Worm (Caenorhabditis elegans) whole organism, L1 larva: ENCODE measurements around the gene bgnt-1.5.

Source experiments
- aha-1 ChIP-seq: fragments of 150-350 bp; optimal IDR thresholded peaks from 2 replicates; lab custom pipeline; 2014; ENCODE audit warnings: missing biosample characterization, missing genetic modification characterization
- egl-27 ChIP-seq, 2 experiments: fragments of 150-350 bp in 1 of 2; sonication (generic microtip); optimal IDR thresholded peaks; 3 replicates each; lab custom pipeline; 2017 to 2018; ENCODE audit warnings: missing biosample characterization in 2 of 2, missing genetic modification characterization in 2 of 2, missing genetic modification reagents in 2 of 2
- lsy-2 ChIP-seq, 2 experiments: fragments of 150-350 bp; optimal IDR thresholded peaks; 2 replicates each; lab custom pipeline; 2014; ENCODE audit warnings: missing biosample characterization in 2 of 2, missing genetic modification characterization in 2 of 2
- mep-1 ChIP-seq: fragments of 150-350 bp; optimal IDR thresholded peaks from 2 replicates; lab custom pipeline; 2014; ENCODE audit warnings: missing biosample characterization, missing genetic modification characterization
- skn-1 ChIP-seq: fragments of 150-350 bp; optimal IDR thresholded peaks from 2 replicates; lab custom pipeline; 2014; ENCODE audit warnings: missing biosample characterization, missing genetic modification characterization
- tbx-2 ChIP-seq: sonication (generic microtip); optimal IDR thresholded peaks from 2 replicates; lab custom pipeline; 2016; ENCODE audit warnings: missing genetic modification characterization, missing compliant biosample characterization
- unc-130 ChIP-seq: fragments of 150-350 bp; optimal IDR thresholded peaks from 2 replicates; lab custom pipeline; 2017; ENCODE audit warnings: missing biosample characterization, missing genetic modification characterization, inconsistent platforms
- vab-15 ChIP-seq: sonication (generic microtip); optimal IDR thresholded peaks from 2 replicates; lab custom pipeline; 2017; ENCODE audit warnings: missing genotype, mild to moderate bottlenecking, missing genetic modification characterization, missing compliant biosample characterization

DNA sequence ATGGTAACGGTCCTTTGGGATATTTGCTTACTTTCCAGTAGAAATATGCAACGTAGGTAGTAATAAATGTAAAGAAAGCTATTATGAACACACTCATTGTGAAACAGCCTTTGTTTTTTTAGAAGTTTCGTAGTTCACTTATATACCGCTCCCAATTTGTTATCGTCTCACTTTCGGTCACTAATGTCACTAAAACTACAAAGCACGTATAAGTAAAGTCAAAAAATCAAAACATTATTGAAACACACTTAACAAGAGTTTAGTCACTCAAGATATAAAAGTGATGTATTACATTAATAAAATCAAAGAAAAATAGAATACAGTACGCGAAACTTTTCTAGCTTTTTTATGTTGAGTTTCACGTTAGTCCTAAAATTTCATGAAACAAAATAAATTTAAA lies 41.9 kb upstream of the bgnt-1.5 start, which contains the start of gene cyp-14A3:
- TF ChIP-seq vab-15 (tag; lab: Kevin White, UChicago) (no peak), tbx-2 (tag; lab: Kevin White, UChicago) (no peak), skn-1 (tag; lab: Kevin White, UChicago) (no peak), aha-1 (no peak), unc-130 (tag; lab: Kevin White, UChicago) (no peak), egl-27 (tag; optimal IDR thresholded peaks at IDR 0.05; lab: Kevin White, UChicago) (no peak), lsy-2 (tag; optimal IDR thresholded peaks at IDR 0.05; lab: Kevin White, UChicago) (no peak), mep-1 (tag; lab: Kevin White, UChicago) (no peak)
